Fruit fly (Drosophila melanogaster) whole organism, prepupa: ENCODE data around the gene CG9586.

Source experiments
- Blimp-1 ChIP-seq: fragments of 200-800 bp; sonication (Bioruptor generic); optimal IDR thresholded peaks from 3 replicates; lab custom pipeline; 2017; ENCODE audit warnings: missing biosample characterization, missing genetic modification characterization, mild to moderate bottlenecking, moderate library complexity, missing genetic modification reagents
- CG10631 ChIP-seq: fragments of 200-800 bp; sonication (Bioruptor generic); optimal IDR thresholded peaks from 2 replicates; lab custom pipeline; 2016; ENCODE audit warnings: missing biosample characterization, missing genetic modification characterization
- CG10669 ChIP-seq: fragments of 200-800 bp; sonication (Bioruptor generic); optimal IDR thresholded peaks from 3 replicates; lab custom pipeline; 2018; ENCODE audit warnings: missing biosample characterization, mild to moderate bottlenecking, missing genetic modification characterization, moderate library complexity
- CG11294 ChIP-seq: fragments of 200-800 bp; sonication (Bioruptor generic); IDR thresholded peaks from 2 replicates; pipeline ENCODE4 v1.3.6; 2022; ENCODE audit warnings: missing biosample characterization, missing genetic modification characterization
- CG11762 ChIP-seq: fragments of 200-800 bp; sonication (Bioruptor generic); optimal IDR thresholded peaks from 3 replicates; lab custom pipeline; 2016; ENCODE audit warnings: missing biosample characterization, missing genetic modification characterization; ENCODE audit not compliant: insufficient read depth
- CG11902 ChIP-seq: fragments of 200-800 bp; sonication (Bioruptor generic); optimal IDR thresholded peaks from 3 replicates; lab custom pipeline; 2016; ENCODE audit warnings: missing biosample characterization, missing genetic modification characterization
- CG1621 ChIP-seq: fragments of 200-800 bp; sonication (Bioruptor generic); optimal IDR thresholded peaks from 3 replicates; lab custom pipeline; 2018; ENCODE audit warnings: missing biosample characterization, mild to moderate bottlenecking, missing genetic modification characterization
- CG3032 ChIP-seq: fragments of 200-800 bp; optimal IDR thresholded peaks from 2 replicates; lab custom pipeline; 2019; ENCODE audit warnings: missing biosample characterization, mild to moderate bottlenecking, missing genetic modification characterization, moderate library complexity
- CG31627 ChIP-seq: fragments of 200-800 bp; sonication (Bioruptor generic); optimal IDR thresholded peaks from 3 replicates; lab custom pipeline; 2016; ENCODE audit warnings: missing biosample characterization, missing genetic modification characterization
- CG34406 ChIP-seq: fragments of 200-800 bp; sonication (Bioruptor generic); optimal IDR thresholded peaks from 3 replicates; lab custom pipeline; 2016; ENCODE audit warnings: missing biosample characterization, missing genetic modification characterization
- CG6163 ChIP-seq: fragments of 200-800 bp; sonication (Bioruptor generic); IDR thresholded peaks from 3 replicates; pipeline ENCODE4 v1.3.6; 2022; ENCODE audit warnings: missing biosample characterization, missing genetic modification characterization
- CG6808 ChIP-seq: fragments of 200-800 bp; sonication (Bioruptor generic); optimal IDR thresholded peaks from 3 replicates; lab custom pipeline; 2017; ENCODE audit warnings: missing biosample characterization, missing genetic modification characterization, mild to moderate bottlenecking, moderate library complexity, missing genetic modification reagents
- CG6854 ChIP-seq: fragments of 200-800 bp; sonication (Bioruptor generic); optimal IDR thresholded peaks from 2 replicates; lab custom pipeline; 2017; ENCODE audit warnings: missing biosample characterization, mild to moderate bottlenecking, missing genetic modification characterization
- CG7368 ChIP-seq: fragments of 200-800 bp; sonication (Bioruptor generic); optimal IDR thresholded peaks from 3 replicates; lab custom pipeline; 2016; ENCODE audit warnings: missing biosample characterization, missing genetic modification characterization
- CG8119 ChIP-seq: fragments of 200-800 bp; sonication (Bioruptor generic); IDR thresholded peaks from 3 replicates; pipeline ENCODE4 v1.3.6; 2022; ENCODE audit warnings: missing biosample characterization, missing genetic modification characterization
- CG8632 ChIP-seq: fragments of 200-800 bp; sonication (Bioruptor generic); optimal IDR thresholded peaks from 3 replicates; lab custom pipeline; 2016; ENCODE audit warnings: missing biosample characterization, missing genetic modification characterization
- Eip75B ChIP-seq: fragments of 200-800 bp; sonication (Bioruptor generic); optimal IDR thresholded peaks from 3 replicates; lab custom pipeline; 2016; ENCODE audit warnings: missing biosample characterization, missing genetic modification characterization
- Eip78C ChIP-seq: fragments of 200-800 bp; sonication (Bioruptor generic); peaks from one replicate; lab custom pipeline; 2016; ENCODE audit warnings: missing biosample characterization, missing genetic modification characterization
- Eip93F ChIP-seq: fragments of 200-800 bp; sonication (Bioruptor generic); optimal IDR thresholded peaks from 2 replicates; lab custom pipeline; 2016; ENCODE audit warnings: missing biosample characterization, mild to moderate bottlenecking, missing genetic modification characterization
- Ets21C ChIP-seq: fragments of 200-800 bp; sonication (Bioruptor generic); optimal IDR thresholded peaks from 3 replicates; lab custom pipeline; 2016; ENCODE audit warnings: missing biosample characterization, missing genetic modification characterization
- Gug ChIP-seq: fragments of 200-800 bp; sonication (Bioruptor generic); IDR thresholded peaks from 2 replicates; pipeline ENCODE4 v1.3.6; 2022; ENCODE audit warnings: missing biosample characterization, missing genetic modification characterization
- Hr38 ChIP-seq: sonication (Bioruptor generic); optimal IDR thresholded peaks from 2 replicates; lab custom pipeline; 2016; ENCODE audit warnings: missing biosample characterization, missing genetic modification characterization
- Hr39 ChIP-seq: fragments of 200-800 bp; sonication (Bioruptor generic); optimal IDR thresholded peaks from 2 replicates; lab custom pipeline; 2016; ENCODE audit warnings: missing biosample characterization, missing genetic modification characterization
- OdsH ChIP-seq: fragments of 200-800 bp; sonication (Bioruptor generic); optimal IDR thresholded peaks from 3 replicates; lab custom pipeline; 2016; ENCODE audit warnings: missing biosample characterization, missing genetic modification characterization
- Smox ChIP-seq: fragments of 200-800 bp; sonication (Bioruptor generic); optimal IDR thresholded peaks from 3 replicates; lab custom pipeline; 2016; ENCODE audit warnings: missing biosample characterization, missing genetic modification characterization
- Sox14 ChIP-seq: fragments of 200-800 bp; sonication (Bioruptor generic); optimal IDR thresholded peaks from 3 replicates; lab custom pipeline; 2016; ENCODE audit warnings: missing biosample characterization, missing genetic modification characterization
- achi ChIP-seq: fragments of 200-800 bp; sonication (Bioruptor generic); optimal IDR thresholded peaks from 3 replicates; lab custom pipeline; 2016; ENCODE audit warnings: missing biosample characterization, missing genetic modification characterization
- dac ChIP-seq: fragments of 200-800 bp; sonication (Bioruptor generic); optimal IDR thresholded peaks from 2 replicates; lab custom pipeline; 2017; ENCODE audit warnings: missing biosample characterization, mild to moderate bottlenecking, missing genetic modification characterization
- dsx ChIP-seq: fragments of 200-800 bp; optimal IDR thresholded peaks from 3 replicates; lab custom pipeline; 2019; ENCODE audit warnings: missing biosample characterization, mild to moderate bottlenecking, missing genetic modification characterization, moderate library complexity; ENCODE audit not compliant: poor library complexity, severe bottlenecking
- esn ChIP-seq: fragments of 200-800 bp; sonication (Bioruptor generic); optimal IDR thresholded peaks from 2 replicates; lab custom pipeline; 2016; ENCODE audit warnings: missing biosample characterization, mild to moderate bottlenecking, missing genetic modification characterization, moderate library complexity
- fd59A ChIP-seq: fragments of 200-800 bp; sonication (Bioruptor generic); optimal IDR thresholded peaks from 2 replicates; lab custom pipeline; 2017; ENCODE audit warnings: missing biosample characterization, mild to moderate bottlenecking, missing genetic modification characterization, missing genetic modification reagents
- fd85E ChIP-seq: fragments of 200-800 bp; sonication (Bioruptor generic); optimal IDR thresholded peaks from 3 replicates; lab custom pipeline; 2016; ENCODE audit warnings: missing biosample characterization, missing genetic modification characterization
- net ChIP-seq: fragments of 200-800 bp; sonication (Bioruptor generic); optimal IDR thresholded peaks from 3 replicates; lab custom pipeline; 2016; ENCODE audit warnings: missing biosample characterization, missing genetic modification characterization
- pdm3 ChIP-seq: fragments of 200-800 bp; sonication (Bioruptor generic); optimal IDR thresholded peaks from 3 replicates; lab custom pipeline; 2016; ENCODE audit warnings: missing biosample characterization, missing genetic modification characterization
- salr ChIP-seq, 2 experiments: fragments of 200-800 bp; sonication (Bioruptor generic); optimal IDR thresholded peaks; 3 replicates each; lab custom pipeline; 2016 to 2018; ENCODE audit warnings: missing biosample characterization in 2 of 2, missing genetic modification characterization in 2 of 2, mild to moderate bottlenecking in 1 of 2
- spab ChIP-seq: fragments of 200-800 bp; sonication (Bioruptor generic); optimal IDR thresholded peaks from 2 replicates; lab custom pipeline; 2017; ENCODE audit warnings: missing biosample characterization, mild to moderate bottlenecking, missing genetic modification characterization, missing genetic modification reagents
- ss ChIP-seq, 2 experiments: fragments of 200-800 bp; sonication (Bioruptor generic); optimal IDR thresholded peaks; 2 replicates in 1 of 2; 3 replicates in 1 of 2; lab custom pipeline; 2017 to 2018; ENCODE audit warnings: mild to moderate bottlenecking in 2 of 2, missing biosample characterization in 2 of 2, missing genetic modification characterization in 2 of 2, moderate library complexity in 1 of 2
- svp ChIP-seq: fragments of 200-800 bp; sonication (Bioruptor generic); peaks from one replicate; lab custom pipeline; 2016; ENCODE audit warnings: missing biosample characterization, missing genetic modification characterization
- topi ChIP-seq: fragments of 200-800 bp; sonication (Bioruptor generic); optimal IDR thresholded peaks from 3 replicates; lab custom pipeline; 2016; ENCODE audit warnings: missing biosample characterization, missing genetic modification characterization
- vri ChIP-seq: fragments of 200-800 bp; sonication (Bioruptor generic); optimal IDR thresholded peaks from 3 replicates; lab custom pipeline; 2016; ENCODE audit warnings: missing biosample characterization, mild to moderate bottlenecking, missing genetic modification characterization

CG9586 gene

DNA sequence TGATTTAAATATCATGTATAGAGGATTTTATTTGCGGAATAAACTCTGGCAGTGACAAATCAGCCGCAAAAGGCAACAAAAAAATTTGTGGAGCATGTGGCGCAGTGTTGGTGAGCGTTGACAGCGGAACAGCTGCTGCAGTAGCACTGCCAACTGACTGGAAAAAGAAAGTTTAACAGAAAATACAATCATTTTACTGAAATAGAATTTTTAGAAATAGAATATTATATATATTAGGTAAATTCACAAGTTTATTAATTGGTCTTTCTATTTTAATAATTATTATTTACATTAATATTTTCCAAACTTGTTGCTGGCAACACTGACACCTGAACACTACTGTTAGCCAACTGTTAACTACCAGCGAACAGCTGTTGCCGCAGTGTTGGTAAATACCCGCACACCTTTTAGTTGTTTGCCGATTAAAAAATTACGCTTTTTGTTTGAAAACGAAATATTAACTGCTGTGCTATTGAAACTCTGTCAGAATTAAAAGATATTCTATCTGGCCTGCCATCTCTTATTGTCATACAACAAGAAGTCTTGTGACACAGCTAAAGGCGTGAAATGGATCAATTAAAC, at the start of gene CG9586, which contains the start of gene tai (continued):
- peak; percentile 82 for TF ChIP-seq OdsH
- TF ChIP-seq Sox14 (GFP tag; lab: Kevin White, UChicago): peak; percentile 42
- peak; percentile 79 for TF ChIP-seq CG3032 (tag; lab: Kevin White, UChicago)
- TF ChIP-seq ss (GFP tag; optimal IDR thresholded peaks at IDR 0.05; lab: Kevin White, UChicago): peak; percentile 16 to 21
- TF ChIP-seq pdm3 (GFP tag; lab: Kevin White, UChicago): peak; percentile 55
- TF ChIP-seq Eip78C (GFP tag; lab: Kevin White, UChicago): peak; percentile 90
- TF ChIP-seq Gug (GFP tag; lab: Robert Waterston, UW): peak; percentile 50
- peak; percentile 60 for TF ChIP-seq CG11762 (GFP tag; lab: Kevin White, UChicago)
- peak in 1 of 2 experiments; percentile 2 for TF ChIP-seq salr (GFP tag; optimal IDR thresholded peaks at IDR 0.05; lab: Kevin White, UChicago)

dm6 chr2L:9215899-9216298, 49.6 kb upstream of the CG9586 start:
- TF ChIP-seq svp (GFP tag; lab: Kevin White, UChicago) (peak; percentile 99), fd59A (GFP tag; lab: Kevin White, UChicago) (no peak)

DNA sequence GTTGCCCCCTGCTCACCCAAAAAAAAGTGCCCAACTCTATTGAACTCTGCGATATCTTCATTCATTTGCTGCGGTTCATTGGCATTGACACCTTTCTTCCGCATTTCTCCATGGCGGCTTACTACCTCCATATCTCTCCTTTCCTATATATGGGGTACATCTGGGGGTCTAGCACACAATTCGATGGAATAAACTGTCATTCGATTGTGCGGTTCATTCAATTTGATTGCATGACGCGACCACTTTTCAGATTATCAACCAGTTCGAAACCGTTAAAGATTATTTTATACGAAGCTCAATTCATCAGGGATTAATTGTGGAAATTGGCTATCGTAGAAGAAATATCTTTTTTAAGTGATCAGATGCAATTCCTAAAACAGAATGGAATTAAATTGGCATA, 47.3 kb upstream of the CG9586 start:
- TF ChIP-seq CG10669 (GFP tag; lab: Kevin White, UChicago) (no peak), svp (GFP tag; lab: Kevin White, UChicago) (peak; percentile 92), ss (GFP tag; optimal IDR thresholded peaks at IDR 0.05; lab: Kevin White, UChicago) (no peak), vri (peak; percentile 21), CG8119 (GFP tag; lab: Robert Waterston, UW) (no peak), CG11762 (GFP tag; lab: Kevin White, UChicago) (no peak), CG10631 (GFP tag; lab: Kevin White, UChicago) (no peak), topi (no peak), CG8632 (GFP tag; lab: Kevin White, UChicago) (no peak), CG6163 (GFP tag; lab: Robert Waterston, UW) (no peak), esn (GFP tag; lab: Kevin White, UChicago) (no peak), Blimp-1 (GFP tag; lab: Kevin White, UChicago) (no peak), Ets21C (GFP tag; lab: Kevin White, UChicago) (no peak)
- TF ChIP-seq, all 60 proteins: peak for 2

- TF ChIP-seq CG8119 (GFP tag; lab: Robert Waterston, UW): peak; percentile 84
- peak; percentile 91 for TF ChIP-seq spab (GFP tag; lab: Kevin White, UChicago)
- TF ChIP-seq Hr38 (GFP tag; lab: Kevin White, UChicago): no peak
- TF ChIP-seq CG6163 (GFP tag; lab: Robert Waterston, UW): peak; percentile 64; the same call in 1 of the 3 replicates
- peak; percentile 94 for TF ChIP-seq CG6854 (GFP tag; lab: Kevin White, UChicago)
- TF ChIP-seq Hr39 (GFP tag; lab: Kevin White, UChicago): peak; percentile 94
- TF ChIP-seq Ets21C (GFP tag; lab: Kevin White, UChicago): peak; percentile 89
- TF ChIP-seq achi (GFP tag; lab: Kevin White, UChicago): peak; percentile 87
- peak; percentile 88 for TF ChIP-seq CG6808 (GFP tag; lab: Kevin White, UChicago)
- peak; percentile 89 for TF ChIP-seq vri
- TF ChIP-seq CG1621: peak; percentile 75
- TF ChIP-seq CG11294 (GFP tag; lab: Robert Waterston, UW): peak; percentile 75
- peak; percentile 89 to 94 for TF ChIP-seq ss (GFP tag; optimal IDR thresholded peaks at IDR 0.05; lab: Kevin White, UChicago)
- TF ChIP-seq CG10631 (GFP tag; lab: Kevin White, UChicago): peak; percentile 91
- peak; percentile 79 for TF ChIP-seq fd59A (GFP tag; lab: Kevin White, UChicago)
- TF ChIP-seq net (GFP tag; lab: Kevin White, UChicago): peak; percentile 83
- TF ChIP-seq pdm3 (GFP tag; lab: Kevin White, UChicago): peak; percentile 90
- TF ChIP-seq OdsH: peak; percentile 92
- TF ChIP-seq CG3032 (tag; lab: Kevin White, UChicago): peak; percentile 86
- peak; percentile 87 for TF ChIP-seq Eip93F (GFP tag; lab: Kevin White, UChicago)
- peak; percentile 83 for TF ChIP-seq CG7368
- TF ChIP-seq dac (GFP tag; lab: Kevin White, UChicago): peak; percentile 24
- peak; percentile 94 for TF ChIP-seq CG34406 (GFP tag; lab: Kevin White, UChicago)
- peak; percentile 77 for TF ChIP-seq Eip75B (GFP tag; lab: Kevin White, UChicago)
- peak; percentile 84 for TF ChIP-seq CG11902 (GFP tag; lab: Kevin White, UChicago)
- peak; percentile 96 for TF ChIP-seq Smox
- TF ChIP-seq dsx (GFP tag; lab: Kevin White, UChicago): peak; percentile 90
- TF ChIP-seq CG31627 (GFP tag; lab: Kevin White, UChicago): peak; percentile 96
- peak; percentile 29 for TF ChIP-seq fd85E (GFP tag; lab: Kevin White, UChicago)
- peak; percentile 82 for TF ChIP-seq Sox14 (GFP tag; lab: Kevin White, UChicago)
Measured at dm6 chr2L:9210864-9211701, 44.8 kb upstream of the CG9586 start.
